Worm (Caenorhabditis elegans): ENCODE data around the gene F48G7.5.

Gene F48G7.5

DNA sequence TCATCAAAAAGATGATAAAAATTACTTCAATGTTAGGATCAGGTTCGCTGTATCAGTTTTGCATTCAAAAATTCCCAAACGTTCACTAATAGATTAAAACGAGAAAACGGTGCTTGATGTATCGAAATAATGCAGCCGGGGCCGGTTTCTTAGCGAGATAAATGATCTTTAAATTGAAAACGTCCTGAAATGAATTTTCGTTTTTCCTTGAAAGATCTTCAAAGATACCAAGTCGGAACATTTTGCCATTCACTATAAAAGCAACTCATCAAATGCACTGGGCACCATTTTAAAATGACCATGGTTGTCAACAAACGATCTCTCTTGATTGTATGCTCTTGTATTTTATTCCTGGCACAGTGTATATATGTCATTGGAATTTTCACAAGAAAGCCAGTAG is 46.7 kb downstream of the F48G7.5 start, which contains the start of gene K06H6.5:
Gene K06H6.5, plus strand, starts transcription at position 301 of the 400 bp plus-strand sequence.
- TF ChIP-seq hrde-1 (tag; optimal IDR thresholded peaks at IDR 0.05; ENCODE audit: borderline replicate concordance) (no peak), ZK185.1 (tag; optimal IDR thresholded peaks at IDR 0.05; ENCODE audit: poor library complexity, severe bottlenecking) (no peak), Y79H2A.3 (GFP tag; conservative IDR thresholded peaks at IDR 0.05) (no peak), lin-40 (tag; optimal IDR thresholded peaks at IDR 0.05) (no peak), fkh-3 (tag; optimal IDR thresholded peaks at IDR 0.05) (no peak), madf-8 (GFP tag; conservative IDR thresholded peaks at IDR 0.05) (no peak), egrh-3 (GFP tag; IDR thresholded peaks at IDR 0.05) (no peak), B0019.2 (GFP tag; conservative IDR thresholded peaks at IDR 0.05) (no peak), dpff-1 (tag; optimal IDR thresholded peaks at IDR 0.05) (no peak), ztf-6 (GFP tag; IDR thresholded peaks at IDR 0.05) (no peak), nhr-27 (tag; optimal IDR thresholded peaks at IDR 0.05) (no peak), ceh-40 (GFP tag; IDR thresholded peaks at IDR 0.05) (no peak), C06A6.2 (GFP tag; conservative IDR thresholded peaks at IDR 0.05) (no peak), cebp-2 (GFP tag; IDR thresholded peaks at IDR 0.05) (no peak), rcor-1 (GFP tag; IDR thresholded peaks at IDR 0.05) (no peak), repo-1 (tag; optimal IDR thresholded peaks at IDR 0.05) (no peak), dpl-1 (GFP tag; optimal IDR thresholded peaks at IDR 0.05) (no peak), rpc-1 (optimal IDR thresholded peaks at IDR 0.05) (no peak), rpc-1 (tag; optimal IDR thresholded peaks at IDR 0.05) (no peak), efl-1 (GFP tag; optimal IDR thresholded peaks at IDR 0.05) (no peak), attf-3 (GFP tag; conservative IDR thresholded peaks at IDR 0.05) (no peak)

DNA sequence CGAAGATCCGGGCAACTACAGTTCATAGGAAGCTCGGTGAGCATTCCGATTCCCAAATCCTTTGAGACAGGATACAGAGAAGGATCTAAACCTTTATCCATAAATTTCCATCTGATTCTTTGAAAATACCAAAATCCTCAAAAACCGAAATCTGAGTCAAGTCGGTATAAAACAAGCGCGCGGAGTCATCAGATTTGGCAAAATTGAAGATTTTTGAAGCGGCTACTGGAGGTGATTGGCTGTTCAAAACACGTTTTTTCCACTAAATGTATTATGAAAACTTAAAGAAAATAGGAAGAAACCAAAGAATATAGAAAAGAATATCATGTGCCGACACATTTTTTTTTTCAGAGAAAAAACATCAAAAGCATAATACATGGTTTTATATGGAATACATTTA is 48.1 kb downstream of the F48G7.5 start, which contains the start of gene C14C6.13:
Gene C14C6.13, minus strand, starts transcription at position 101 of the 400 bp plus-strand sequence.
- no peak for TF ChIP-seq efl-1 (GFP tag; optimal IDR thresholded peaks at IDR 0.05)
- TF ChIP-seq ztf-26 (tag; optimal IDR thresholded peaks at IDR 0.05): no peak
- no peak for TF ChIP-seq zfh-2 (GFP tag; conservative IDR thresholded peaks at IDR 0.05)
- TF ChIP-seq F37B4.10 (GFP tag; IDR thresholded peaks at IDR 0.05): no peak
- TF ChIP-seq tbp1 (GFP tag; optimal IDR thresholded peaks at IDR 0.05): no peak
- no peak for TF ChIP-seq Y95B8A.8 (GFP tag; IDR thresholded peaks at IDR 0.05)
- TF ChIP-seq nhr-179 (tag; optimal IDR thresholded peaks at IDR 0.05): no peak
- no peak for TF ChIP-seq madf-3 (GFP tag; IDR thresholded peaks at IDR 0.05)
- TF ChIP-seq dpl-1 (GFP tag; optimal IDR thresholded peaks at IDR 0.05): no peak

Measured in whole organism, young adult.